Worm (Caenorhabditis elegans): ENCODE measurements around the gene pwp-1.

The pwp-1 gene

ce11 chrIV:13205891-13206290, 30.5 kb downstream of the pwp-1 start:
- no peak for TF ChIP-seq ets-7 (tag; optimal IDR thresholded peaks at IDR 0.05)
- peak; percentile 15 for TF ChIP-seq hmg-4 (GFP tag; optimal IDR thresholded peaks at IDR 0.05)

ce11 chrIV:13204037-13204436, 32.3 kb downstream of the pwp-1 start, which contains the start of gene ced-3:
Gene ced-3 (minus strand): TSS chrIV:13204137.
- TF ChIP-seq flt-1 (GFP tag; IDR thresholded peaks at IDR 0.05) (no peak), pes-1 (GFP tag; IDR thresholded peaks at IDR 0.05) (no peak), tbx-37 (GFP tag; conservative IDR thresholded peaks at IDR 0.05) (no peak), hnd-1 (tag; optimal IDR thresholded peaks at IDR 0.05) (no peak), sea-1 (GFP tag; conservative IDR thresholded peaks at IDR 0.05) (no peak), tbx-11 (GFP tag; IDR thresholded peaks at IDR 0.05) (no peak), hmbx-1 (tag; optimal IDR thresholded peaks at IDR 0.05) (no peak), scrt-1 (GFP tag; IDR thresholded peaks at IDR 0.05) (no peak), tra-4 (tag; optimal IDR thresholded peaks at IDR 0.05) (no peak), ets-7 (tag; optimal IDR thresholded peaks at IDR 0.05) (no peak), ama-1 (optimal IDR thresholded peaks at IDR 0.05) (no peak), aly-1 (tag; optimal IDR thresholded peaks at IDR 0.05) (no peak)

ce11 chrIV:13197282-13197681, 39.1 kb downstream of the pwp-1 start, which contains the start of gene C48D1.1:
Gene C48D1.1 (minus strand): TSS chrIV:13197382.
- TF ChIP-seq hnd-1 (tag; optimal IDR thresholded peaks at IDR 0.05) = no peak
- TF ChIP-seq flt-1 (GFP tag; IDR thresholded peaks at IDR 0.05) = no peak
- no peak for TF ChIP-seq B0310.2 (tag; optimal IDR thresholded peaks at IDR 0.05)
- no peak for TF ChIP-seq tbx-11 (GFP tag; IDR thresholded peaks at IDR 0.05)
- no peak for TF ChIP-seq ama-1 (optimal IDR thresholded peaks at IDR 0.05)
- TF ChIP-seq sea-1 (GFP tag; conservative IDR thresholded peaks at IDR 0.05) = no peak
- no peak for TF ChIP-seq tbx-37 (GFP tag; conservative IDR thresholded peaks at IDR 0.05)

- no peak for TF ChIP-seq ceh-36 (tag; optimal IDR thresholded peaks at IDR 0.05)
- TF ChIP-seq F13C5.2 (tag; optimal IDR thresholded peaks at IDR 0.05) = no peak
- TF ChIP-seq hmg-4 (GFP tag; optimal IDR thresholded peaks at IDR 0.05) = no peak
- TF ChIP-seq ets-7 (tag; optimal IDR thresholded peaks at IDR 0.05) = no peak
- TF ChIP-seq ama-1 (optimal IDR thresholded peaks at IDR 0.05) = no peak
- no peak for TF ChIP-seq flt-1 (GFP tag; IDR thresholded peaks at IDR 0.05)
- TF ChIP-seq pes-1 (GFP tag; IDR thresholded peaks at IDR 0.05) = no peak
- TF ChIP-seq tbx-37 (GFP tag; conservative IDR thresholded peaks at IDR 0.05) = no peak
- TF ChIP-seq aly-1 (tag; optimal IDR thresholded peaks at IDR 0.05) = no peak
- TF ChIP-seq scrt-1 (GFP tag; IDR thresholded peaks at IDR 0.05) = no peak
- no peak for TF ChIP-seq sea-1 (GFP tag; conservative IDR thresholded peaks at IDR 0.05)
- no peak for TF ChIP-seq hnd-1 (tag; optimal IDR thresholded peaks at IDR 0.05)
- TF ChIP-seq tbx-11 (GFP tag; IDR thresholded peaks at IDR 0.05) = no peak
- no peak for TF ChIP-seq ceh-13 (GFP tag; optimal IDR thresholded peaks at IDR 0.05)
- TF ChIP-seq tra-4 (tag; optimal IDR thresholded peaks at IDR 0.05) = no peak
- no peak for TF ChIP-seq hmbx-1 (tag; optimal IDR thresholded peaks at IDR 0.05)
- no peak for TF ChIP-seq B0310.2 (tag; optimal IDR thresholded peaks at IDR 0.05)
Measured at ce11 chrIV:13193239-13193638, 43.1 kb downstream of the pwp-1 start, which contains the start of gene F58D2.5. Gene F58D2.5 (minus strand): TSS chrIV:13193339.

ce11 chrIV:13190075-13190474, 46.3 kb downstream of the pwp-1 start:
- no peak for TF ChIP-seq tbx-37 (GFP tag; conservative IDR thresholded peaks at IDR 0.05)
- no peak for TF ChIP-seq ceh-13 (GFP tag; optimal IDR thresholded peaks at IDR 0.05)
- TF ChIP-seq tra-4 (tag; optimal IDR thresholded peaks at IDR 0.05) = no peak
- no peak for TF ChIP-seq B0310.2 (tag; optimal IDR thresholded peaks at IDR 0.05)
- no peak for TF ChIP-seq ets-7 (tag; optimal IDR thresholded peaks at IDR 0.05)
- TF ChIP-seq ceh-36 (tag; optimal IDR thresholded peaks at IDR 0.05) = no peak
- TF ChIP-seq scrt-1 (GFP tag; IDR thresholded peaks at IDR 0.05) = no peak
- TF ChIP-seq hnd-1 (tag; optimal IDR thresholded peaks at IDR 0.05) = no peak

- TF ChIP-seq flt-1 (GFP tag; IDR thresholded peaks at IDR 0.05) (no peak), ceh-36 (tag; optimal IDR thresholded peaks at IDR 0.05) (no peak), pes-1 (GFP tag; IDR thresholded peaks at IDR 0.05) (no peak), sea-1 (GFP tag; conservative IDR thresholded peaks at IDR 0.05) (no peak)
Measured at ce11 chrIV:13189467-13189866, 46.9 kb downstream of the pwp-1 start, which contains the start of gene F58D2.2. Gene F58D2.2 (plus strand): TSS chrIV:13189767.

ce11 chrIV:13188959-13189358, 47.4 kb downstream of the pwp-1 start, which contains the start of gene F58D2.4:
Gene F58D2.4 (minus strand): TSS chrIV:13189059.
- TF ChIP-seq aly-1 (tag; optimal IDR thresholded peaks at IDR 0.05) (no peak), F13C5.2 (tag; optimal IDR thresholded peaks at IDR 0.05) (no peak), flt-1 (GFP tag; IDR thresholded peaks at IDR 0.05) (no peak), scrt-1 (GFP tag; IDR thresholded peaks at IDR 0.05) (no peak), tra-4 (tag; optimal IDR thresholded peaks at IDR 0.05) (no peak), sea-1 (GFP tag; conservative IDR thresholded peaks at IDR 0.05) (no peak), ceh-36 (tag; optimal IDR thresholded peaks at IDR 0.05) (no peak), hmg-4 (GFP tag; optimal IDR thresholded peaks at IDR 0.05) (no peak), B0310.2 (tag; optimal IDR thresholded peaks at IDR 0.05) (no peak), tbx-11 (GFP tag; IDR thresholded peaks at IDR 0.05) (no peak), ets-7 (tag; optimal IDR thresholded peaks at IDR 0.05) (no peak), hnd-1 (tag; optimal IDR thresholded peaks at IDR 0.05) (no peak)
